Fruit fly (Drosophila melanogaster) whole organism, embryonic: ENCODE measurements around the gene CG17816.

Experiments
- Antp ChIP-seq: fragments of 200-800 bp; sonication (Bioruptor generic); optimal IDR thresholded peaks from 3 replicates; lab custom pipeline; 2016; ENCODE audit warnings: missing biosample characterization, missing genetic modification characterization
- Atf-2 ChIP-seq: fragments of 200-800 bp; sonication (Bioruptor generic); optimal IDR thresholded peaks from 2 replicates; lab custom pipeline; 2016; ENCODE audit warnings: missing biosample characterization, missing genetic modification characterization
- CG10209 ChIP-seq: fragments of 200-800 bp; sonication (Bioruptor generic); optimal IDR thresholded peaks from 3 replicates; lab custom pipeline; 2017; ENCODE audit warnings: missing biosample characterization, mild to moderate bottlenecking, missing genetic modification characterization, missing genetic modification reagents
- CG1024 ChIP-seq: fragments of 200-800 bp; sonication (Bioruptor generic); IDR thresholded peaks from 2 replicates; pipeline ENCODE4 v1.3.6; 2022; ENCODE audit warnings: missing biosample characterization, missing genetic modification characterization
- CG11695 ChIP-seq: fragments of 200-800 bp; sonication (Bioruptor generic); IDR thresholded peaks from 3 replicates; pipeline ENCODE4 v1.3.6; 2022; ENCODE audit warnings: missing biosample characterization, missing genetic modification characterization
- CG13624 ChIP-seq: fragments of 200-800 bp; sonication (Bioruptor generic); optimal IDR thresholded peaks from 2 replicates; lab custom pipeline; 2016; ENCODE audit warnings: missing biosample characterization, missing genetic modification characterization
- CG15514 ChIP-seq: fragments of 200-800 bp; sonication (Bioruptor generic); optimal IDR thresholded peaks from 3 replicates; lab custom pipeline; 2017; ENCODE audit warnings: missing biosample characterization, missing genetic modification characterization, mild to moderate bottlenecking, moderate library complexity, missing genetic modification reagents
- CG1602 ChIP-seq: fragments of 200-800 bp; sonication (Bioruptor generic); optimal IDR thresholded peaks from 3 replicates; lab custom pipeline; 2016; ENCODE audit warnings: missing biosample characterization, missing genetic modification characterization
- CG1603 ChIP-seq: fragments of 200-800 bp; sonication (Bioruptor generic); optimal IDR thresholded peaks from 2 replicates; lab custom pipeline; 2019; ENCODE audit warnings: missing biosample characterization, mild to moderate bottlenecking, missing genetic modification characterization, moderate library complexity
- CG2120 ChIP-seq: fragments of 200-800 bp; sonication (Bioruptor generic); optimal IDR thresholded peaks from 3 replicates; lab custom pipeline; 2016; ENCODE audit warnings: missing biosample characterization, missing genetic modification characterization
- CG30020 ChIP-seq: fragments of 200-800 bp; optimal IDR thresholded peaks from 2 replicates; lab custom pipeline; 2019; ENCODE audit warnings: missing biosample characterization, mild to moderate bottlenecking, missing genetic modification characterization, moderate library complexity
- CG30431 ChIP-seq: fragments of 200-800 bp; sonication (Bioruptor generic); optimal IDR thresholded peaks from 2 replicates; lab custom pipeline; 2017; ENCODE audit warnings: missing biosample characterization, missing genetic modification characterization
- CG3281 ChIP-seq: fragments of 200-800 bp; sonication (Bioruptor generic); optimal IDR thresholded peaks from 3 replicates; lab custom pipeline; 2017; ENCODE audit warnings: missing biosample characterization, mild to moderate bottlenecking, missing genetic modification characterization
- CG3995 ChIP-seq: fragments of 200-800 bp; sonication (Bioruptor generic); optimal IDR thresholded peaks from 3 replicates; lab custom pipeline; 2016; ENCODE audit warnings: missing biosample characterization, missing genetic modification characterization
- CG4820 ChIP-seq: fragments of 200-800 bp; sonication (Bioruptor generic); optimal IDR thresholded peaks from 3 replicates; lab custom pipeline; 2016; ENCODE audit warnings: missing biosample characterization, missing genetic modification characterization
- CG7271 ChIP-seq: fragments of 200-800 bp; sonication (Bioruptor generic); optimal IDR thresholded peaks from 2 replicates; lab custom pipeline; 2018; ENCODE audit warnings: missing biosample characterization, mild to moderate bottlenecking, missing genetic modification characterization, moderate library complexity
- CG7987 ChIP-seq: fragments of 200-800 bp; sonication (Bioruptor generic); optimal IDR thresholded peaks from 2 replicates; lab custom pipeline; 2018; ENCODE audit warnings: missing biosample characterization, mild to moderate bottlenecking, missing genetic modification characterization, moderate library complexity
- CG9215 ChIP-seq: fragments of 200-800 bp; sonication (Bioruptor generic); IDR thresholded peaks from 2 replicates; pipeline ENCODE4 v1.3.6; 2022; ENCODE audit warnings: missing biosample characterization, missing genetic modification characterization
- Chrac-16 ChIP-seq: fragments of 200-800 bp; sonication (Bioruptor generic); optimal IDR thresholded peaks from 3 replicates; lab custom pipeline; 2016; ENCODE audit warnings: missing biosample characterization, missing genetic modification characterization
- CoRest ChIP-seq: fragments of 200-800 bp; sonication (Bioruptor generic); optimal IDR thresholded peaks from 3 replicates; lab custom pipeline; 2018; ENCODE audit warnings: missing biosample characterization, mild to moderate bottlenecking, missing genetic modification characterization, moderate library complexity
- Dip3 ChIP-seq: fragments of 200-800 bp; sonication (Bioruptor generic); optimal IDR thresholded peaks from 3 replicates; lab custom pipeline; 2016; ENCODE audit warnings: missing biosample characterization, missing genetic modification characterization
- Elba2 ChIP-seq: fragments of 200-800 bp; sonication (Bioruptor generic); optimal IDR thresholded peaks from 3 replicates; lab custom pipeline; 2016; ENCODE audit warnings: missing biosample characterization, missing genetic modification characterization
- GATAe ChIP-seq: fragments of 200-800 bp; sonication (Bioruptor generic); conservative IDR thresholded peaks from 2 replicates; pipeline ENCODE4 v1.3.6; 2022; ENCODE audit warnings: missing biosample characterization, missing genetic modification characterization
- Hey ChIP-seq: fragments of 200-800 bp; sonication (Bioruptor generic); optimal IDR thresholded peaks from 3 replicates; lab custom pipeline; 2018; ENCODE audit warnings: missing biosample characterization, mild to moderate bottlenecking, missing genetic modification characterization
- Hr39 ChIP-seq: fragments of >200 bp; optimal IDR thresholded peaks from 2 replicates; lab custom pipeline; 2017
- Hr78 ChIP-seq, 2 experiments: fragments of 200-800 bp in 1 of 2; fragments of >200 bp in 1 of 2; sonication (Bioruptor generic) in 1 of 2; optimal IDR thresholded peaks; 2 replicates each; lab custom pipeline; 2017 to 2019; ENCODE audit warnings: missing biosample characterization in 2 of 2, missing genetic modification characterization in 2 of 2, mild to moderate bottlenecking in 1 of 2, moderate library complexity in 1 of 2
- Mad ChIP-seq: fragments of 200-800 bp; sonication (Bioruptor generic); optimal IDR thresholded peaks from 2 replicates; lab custom pipeline; 2016; ENCODE audit warnings: missing biosample characterization, missing genetic modification characterization
- Mes4 ChIP-seq: fragments of 200-800 bp; sonication (Bioruptor generic); optimal IDR thresholded peaks from 2 replicates; lab custom pipeline; 2016; ENCODE audit warnings: missing biosample characterization, missing genetic modification characterization
- Neu2 ChIP-seq: fragments of 200-800 bp; sonication (Bioruptor generic); optimal IDR thresholded peaks from 3 replicates; lab custom pipeline; 2016; ENCODE audit warnings: missing biosample characterization, missing genetic modification characterization, borderline replicate concordance
- Nf-YB ChIP-seq: fragments of 200-800 bp; sonication (Bioruptor generic); optimal IDR thresholded peaks from 3 replicates; lab custom pipeline; 2019; ENCODE audit warnings: missing biosample characterization, mild to moderate bottlenecking, missing genetic modification characterization, moderate library complexity
- abd-A ChIP-seq: fragments of 200-800 bp; sonication (Bioruptor generic); optimal IDR thresholded peaks from 3 replicates; lab custom pipeline; 2019; ENCODE audit warnings: missing biosample characterization, mild to moderate bottlenecking, missing genetic modification characterization, moderate library complexity
- ap ChIP-seq: fragments of 200-800 bp; sonication (Bioruptor generic); IDR thresholded peaks from 2 replicates; pipeline ENCODE4 v1.3.6; 2022; ENCODE audit warnings: missing biosample characterization, missing genetic modification characterization
- ase ChIP-seq: fragments of 200-800 bp; sonication (Bioruptor generic); IDR thresholded peaks from 3 replicates; pipeline ENCODE4 v1.3.6; 2022; ENCODE audit warnings: missing biosample characterization, missing genetic modification characterization
- chm ChIP-seq: fragments of 200-800 bp; sonication (Bioruptor generic); IDR thresholded peaks from 2 replicates; pipeline ENCODE4 v1.3.6; 2022; ENCODE audit warnings: missing biosample characterization, missing genetic modification characterization
- corto ChIP-seq: fragments of 200-800 bp; sonication (Bioruptor generic); optimal IDR thresholded peaks from 2 replicates; lab custom pipeline; 2016; ENCODE audit warnings: missing biosample characterization, mild to moderate bottlenecking, missing genetic modification characterization, moderate library complexity
- crp ChIP-seq, 2 experiments: fragments of 200-800 bp; sonication (Bioruptor generic); optimal IDR thresholded peaks; 2 replicates in 1 of 2; 3 replicates in 1 of 2; lab custom pipeline; 2017; ENCODE audit warnings: missing biosample characterization in 2 of 2, missing genetic modification characterization in 2 of 2, mild to moderate bottlenecking in 1 of 2, moderate library complexity in 1 of 2
- eve ChIP-seq, 2 experiments: fragments of >200 bp; optimal IDR thresholded peaks; 2 replicates each; lab custom pipeline; 2017; ENCODE audit warnings: missing biosample characterization in 2 of 2, missing genetic modification characterization in 2 of 2
- fd102C ChIP-seq: fragments of 200-800 bp; sonication (Bioruptor generic); optimal IDR thresholded peaks from 2 replicates; lab custom pipeline; 2018; ENCODE audit warnings: missing biosample characterization, mild to moderate bottlenecking, missing genetic modification characterization, moderate library complexity
- grau ChIP-seq: fragments of 200-800 bp; optimal IDR thresholded peaks from 3 replicates; lab custom pipeline; 2019; ENCODE audit warnings: missing biosample characterization, mild to moderate bottlenecking, missing genetic modification characterization, moderate library complexity
- kah ChIP-seq: fragments of 200-800 bp; sonication (Bioruptor generic); optimal IDR thresholded peaks from 2 replicates; lab custom pipeline; 2018; ENCODE audit warnings: missing biosample characterization, mild to moderate bottlenecking, missing genetic modification characterization
- kni ChIP-seq: fragments of 200-800 bp; sonication (Bioruptor generic); optimal IDR thresholded peaks from 3 replicates; lab custom pipeline; 2017; ENCODE audit warnings: mild to moderate bottlenecking, missing biosample characterization, missing genetic modification reagents, missing genetic modification characterization
- knrl ChIP-seq: fragments of 200-800 bp; sonication (Bioruptor generic); IDR thresholded peaks from 3 replicates; pipeline ENCODE4 v1.3.6; 2022; ENCODE audit warnings: missing biosample characterization, missing genetic modification characterization; ENCODE audit not compliant: partially characterized antibody
- nerfin-2 ChIP-seq: fragments of 200-800 bp; sonication (Bioruptor generic); IDR thresholded peaks from 2 replicates; pipeline ENCODE4 v1.3.6; 2022; ENCODE audit warnings: missing biosample characterization, missing genetic modification characterization; ENCODE audit not compliant: partially characterized antibody
- nmo ChIP-seq: fragments of 200-800 bp; sonication (Bioruptor generic); optimal IDR thresholded peaks from 2 replicates; lab custom pipeline; 2018; ENCODE audit warnings: missing biosample characterization, mild to moderate bottlenecking, missing genetic modification characterization, moderate library complexity
- pita ChIP-seq: fragments of 200-800 bp; sonication (Bioruptor generic); optimal IDR thresholded peaks from 2 replicates; lab custom pipeline; 2017; ENCODE audit warnings: missing biosample characterization, mild to moderate bottlenecking, missing genetic modification characterization
- sna ChIP-seq: fragments of 200-800 bp; sonication (Bioruptor generic); IDR thresholded peaks from 2 replicates; pipeline ENCODE4 v1.3.6; 2022; ENCODE audit warnings: missing biosample characterization, missing genetic modification characterization; ENCODE audit not compliant: partially characterized antibody
- sob ChIP-seq: fragments of 200-800 bp; sonication (Bioruptor generic); IDR thresholded peaks from 2 replicates; pipeline ENCODE4 v1.3.6; 2022; ENCODE audit warnings: missing biosample characterization, missing genetic modification characterization
- stwl ChIP-seq: fragments of 200-800 bp; sonication (Bioruptor generic); optimal IDR thresholded peaks from 3 replicates; lab custom pipeline; 2018; ENCODE audit warnings: missing biosample characterization, mild to moderate bottlenecking, missing genetic modification characterization, moderate library complexity
- sug ChIP-seq: fragments of 200-800 bp; optimal IDR thresholded peaks from 2 replicates; lab custom pipeline; 2019; ENCODE audit warnings: missing biosample characterization, mild to moderate bottlenecking, missing genetic modification characterization, moderate library complexity
- tin ChIP-seq: fragments of 200-800 bp; sonication (Bioruptor generic); optimal IDR thresholded peaks from 3 replicates; lab custom pipeline; 2016; ENCODE audit warnings: missing biosample characterization, missing genetic modification characterization
- tll ChIP-seq, 2 experiments: fragments of 200-800 bp in 1 of 2; fragments of >200 bp in 1 of 2; sonication (Bioruptor generic) in 1 of 2; optimal IDR thresholded peaks; 2 replicates each; lab custom pipeline; 2017 to 2019; ENCODE audit warnings: missing biosample characterization in 2 of 2, missing genetic modification characterization in 2 of 2, mild to moderate bottlenecking in 1 of 2, moderate library complexity in 1 of 2

CG17816 gene

DNA sequence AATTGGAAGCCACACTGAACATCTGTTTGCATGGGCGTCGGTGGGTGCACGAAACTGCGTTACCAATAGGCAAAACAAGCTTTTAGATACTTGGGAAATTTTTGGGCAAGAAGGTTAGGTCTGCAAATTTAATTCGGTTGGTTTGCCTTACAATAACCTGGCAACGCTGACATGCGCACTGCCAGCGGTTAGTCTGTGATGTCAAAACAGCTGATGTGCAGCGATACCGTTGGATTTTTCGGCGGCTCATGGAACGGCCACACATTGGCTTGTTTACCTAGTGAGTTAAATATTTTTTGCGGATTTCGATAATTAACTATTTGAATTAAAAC lies 292 bp upstream of the CG17816 start, which contains the start of gene ArgRS-m (continued):
- peak; percentile 7 for TF ChIP-seq Chrac-16 (GFP tag; lab: Kevin White, UChicago)
- TF ChIP-seq eve (GFP tag; optimal IDR thresholded peaks at IDR 0.05; lab: Kevin White, UChicago): no peak
- TF ChIP-seq tll (GFP tag; optimal IDR thresholded peaks at IDR 0.05; lab: Kevin White, UChicago): no peak
- TF ChIP-seq kah (GFP tag; lab: Kevin White, UChicago): no peak
- TF ChIP-seq CG1602 (GFP tag; lab: Kevin White, UChicago): peak; percentile 16
- TF ChIP-seq Nf-YB: peak; percentile 6
- TF ChIP-seq nmo (GFP tag; lab: Kevin White, UChicago): peak; percentile 69
- TF ChIP-seq CG7987 (GFP tag; lab: Kevin White, UChicago): no peak
- peak; percentile 48 for TF ChIP-seq CoRest
- TF ChIP-seq CG3995 (GFP tag; lab: Kevin White, UChicago): peak; percentile 12
- no peak for TF ChIP-seq kni (GFP tag; lab: Kevin White, UChicago)
- no peak for TF ChIP-seq chm (GFP tag; lab: Robert Waterston, UW)
- peak; percentile 52 for TF ChIP-seq grau (tag; lab: Kevin White, UChicago)
- TF ChIP-seq nerfin-2 (GFP tag; lab: Robert Waterston, UW): no peak
- TF ChIP-seq tin (GFP tag; lab: Kevin White, UChicago): peak; percentile 38
- no peak for TF ChIP-seq Atf-2
- peak; percentile 44 for TF ChIP-seq sug (tag; lab: Kevin White, UChicago)
- TF ChIP-seq CG9215 (GFP tag; lab: Robert Waterston, UW): peak; percentile 41; the same call in 1 of the 2 replicates
- no peak for TF ChIP-seq abd-A (tag; lab: Kevin White, UChicago)
- no peak for TF ChIP-seq sob
- TF ChIP-seq CG1024 (GFP tag; lab: Robert Waterston, UW): no peak
- TF ChIP-seq CG30020 (tag; lab: Kevin White, UChicago): peak; percentile 8
- no peak for TF ChIP-seq Hr39 (lab: Kevin White, UChicago)
- TF ChIP-seq CG7271: no peak
- peak; percentile 52 for TF ChIP-seq Antp (GFP tag; lab: Kevin White, UChicago)
- TF ChIP-seq CG4820 (GFP tag; lab: Kevin White, UChicago): no peak
- TF ChIP-seq CG15514 (GFP tag; lab: Kevin White, UChicago): peak; percentile 95
- no peak for TF ChIP-seq CG10209 (GFP tag; lab: Kevin White, UChicago)
- no peak for TF ChIP-seq GATAe (GFP tag; lab: Robert Waterston, UW)
- peak; percentile 53 for TF ChIP-seq Dip3 (GFP tag; lab: Kevin White, UChicago)
- TF ChIP-seq stwl (tag; lab: Kevin White, UChicago): peak; percentile 76
- TF ChIP-seq ap (GFP tag; lab: Robert Waterston, UW): no peak
- TF ChIP-seq fd102C (GFP tag; lab: Kevin White, UChicago): no peak
- no peak for TF ChIP-seq Hey (tag; lab: Kevin White, UChicago)
- TF ChIP-seq CG2120 (GFP tag; lab: Kevin White, UChicago): peak; percentile 89
- no peak for TF ChIP-seq CG11695 (GFP tag; lab: Robert Waterston, UW)
- TF ChIP-seq CG3281: peak; percentile 15
- 0 out of 3 replicates have a peak, but pooled peaks have one; percentile 32 for TF ChIP-seq knrl (GFP tag; lab: Robert Waterston, UW)
- TF ChIP-seq sna: peak; percentile 44; the same call in 1 of the 2 replicates
- TF ChIP-seq crp (GFP tag; optimal IDR thresholded peaks at IDR 0.05; lab: Kevin White, UChicago): peak; percentile 67 to 98
- TF ChIP-seq ase (GFP tag; lab: Robert Waterston, UW): no peak
- TF ChIP-seq CG13624 (GFP tag; lab: Kevin White, UChicago): peak; percentile 67
- TF ChIP-seq Elba2 (GFP tag; lab: Kevin White, UChicago): no peak
- TF ChIP-seq Hr78 (GFP tag; optimal IDR thresholded peaks at IDR 0.05; lab: Kevin White, UChicago): no peak
- TF ChIP-seq corto (GFP tag; lab: Kevin White, UChicago): no peak
- TF ChIP-seq CG1603 (tag; lab: Kevin White, UChicago): peak; percentile 72
- TF ChIP-seq Neu2: no peak
- TF ChIP-seq pita (GFP tag; lab: Kevin White, UChicago): no peak
- peak; percentile 29 for TF ChIP-seq Mes4 (GFP tag; lab: Kevin White, UChicago)
- TF ChIP-seq CG30431 (GFP tag; lab: Kevin White, UChicago): no peak
- TF ChIP-seq Mad: no peak
